Fruit fly (Drosophila melanogaster) whole organism, embryonic: ENCODE results near the gene CG5050.
A peak's percentile ranks its signal among the peaks of the same experiment; 100 is the strongest.

ENCODE experiments used
- Ada2b ChIP-seq: fragments of 200-800 bp; sonication (Bioruptor generic); IDR thresholded peaks from 2 replicates; pipeline ENCODE4 v1.3.6; 2022; ENCODE audit warnings: missing biosample characterization, missing genetic modification characterization
- Atf3 ChIP-seq: fragments of 200-800 bp; sonication (Bioruptor generic); optimal IDR thresholded peaks from 3 replicates; lab custom pipeline; 2016; ENCODE audit warnings: missing biosample characterization, missing genetic modification characterization
- B-H2 ChIP-seq: fragments of 200-800 bp; sonication (Bioruptor generic); optimal IDR thresholded peaks from 2 replicates; lab custom pipeline; 2018; ENCODE audit warnings: missing biosample characterization, mild to moderate bottlenecking, missing genetic modification characterization
- Bteb2 ChIP-seq: fragments of 200-800 bp; sonication (Bioruptor generic); optimal IDR thresholded peaks from 2 replicates; lab custom pipeline; 2016; ENCODE audit warnings: missing biosample characterization, missing genetic modification characterization
- CG11456 ChIP-seq: fragments of 200-800 bp; sonication (Bioruptor generic); IDR thresholded peaks from 3 replicates; pipeline ENCODE4 v1.3.6; 2022; ENCODE audit warnings: missing biosample characterization, missing genetic modification characterization
- CG11695 ChIP-seq: fragments of 200-800 bp; sonication (Bioruptor generic); IDR thresholded peaks from 3 replicates; pipeline ENCODE4 v1.3.6; 2022; ENCODE audit warnings: missing biosample characterization, missing genetic modification characterization
- CG15011 ChIP-seq: fragments of 200-800 bp; sonication (Bioruptor generic); optimal IDR thresholded peaks from 3 replicates; lab custom pipeline; 2018; ENCODE audit warnings: missing biosample characterization, mild to moderate bottlenecking, missing genetic modification characterization
- CG17186 ChIP-seq: fragments of 200-800 bp; sonication (Bioruptor generic); optimal IDR thresholded peaks from 3 replicates; lab custom pipeline; 2017; ENCODE audit warnings: missing biosample characterization, missing genetic modification reagents, missing genetic modification characterization
- CG17568 ChIP-seq: fragments of 200-800 bp; sonication (Bioruptor generic); optimal IDR thresholded peaks from 2 replicates; lab custom pipeline; 2018; ENCODE audit warnings: missing biosample characterization, mild to moderate bottlenecking, missing genetic modification characterization, moderate library complexity
- CG17802 ChIP-seq: fragments of 200-800 bp; sonication (Bioruptor generic); optimal IDR thresholded peaks from 2 replicates; lab custom pipeline; 2018; ENCODE audit warnings: missing biosample characterization, mild to moderate bottlenecking, missing genetic modification characterization, moderate library complexity
- CG2875 ChIP-seq: fragments of 200-800 bp; sonication (Bioruptor generic); optimal IDR thresholded peaks from 2 replicates; lab custom pipeline; 2017; ENCODE audit warnings: missing biosample characterization, mild to moderate bottlenecking, missing genetic modification characterization, missing genetic modification reagents
- CG32532 ChIP-seq: fragments of 200-800 bp; sonication (Bioruptor generic); IDR thresholded peaks from 2 replicates; pipeline ENCODE4 v1.3.6; 2022; ENCODE audit warnings: missing biosample characterization, missing genetic modification characterization
- CG6175 ChIP-seq: fragments of 200-800 bp; sonication (Bioruptor generic); IDR thresholded peaks from 3 replicates; pipeline ENCODE4 v1.3.6; 2022; ENCODE audit warnings: missing biosample characterization, missing genetic modification characterization
- CG6854 ChIP-seq: fragments of 200-800 bp; sonication (Bioruptor generic); optimal IDR thresholded peaks from 3 replicates; lab custom pipeline; 2017; ENCODE audit warnings: missing biosample characterization, mild to moderate bottlenecking, missing genetic modification characterization
- CG7271 ChIP-seq: fragments of 200-800 bp; sonication (Bioruptor generic); optimal IDR thresholded peaks from 2 replicates; lab custom pipeline; 2018; ENCODE audit warnings: missing biosample characterization, mild to moderate bottlenecking, missing genetic modification characterization, moderate library complexity
- CG8765 ChIP-seq: fragments of 200-800 bp; sonication (Bioruptor generic); IDR thresholded peaks from 2 replicates; pipeline ENCODE4 v1.3.6; 2022; ENCODE audit warnings: missing biosample characterization, missing genetic modification characterization
- Drgx ChIP-seq: fragments of 200-800 bp; sonication (Bioruptor generic); IDR thresholded peaks from 2 replicates; pipeline ENCODE4 v1.3.6; 2022; ENCODE audit warnings: missing biosample characterization, missing genetic modification characterization
- E2f2 ChIP-seq: fragments of 200-800 bp; sonication (Bioruptor generic); IDR thresholded peaks from 2 replicates; pipeline ENCODE4 v1.3.6; 2022; ENCODE audit warnings: missing biosample characterization, missing genetic modification characterization
- Ets65A ChIP-seq: fragments of 200-800 bp; sonication (Bioruptor generic); peaks from one replicate; lab custom pipeline; 2016; ENCODE audit warnings: missing biosample characterization, missing genetic modification characterization
- Fer3 ChIP-seq: fragments of 200-800 bp; sonication (Bioruptor generic); optimal IDR thresholded peaks from 2 replicates; lab custom pipeline; 2018; ENCODE audit warnings: missing biosample characterization, mild to moderate bottlenecking, missing genetic modification characterization, moderate library complexity
- GATAe ChIP-seq: fragments of 200-800 bp; sonication (Bioruptor generic); conservative IDR thresholded peaks from 2 replicates; pipeline ENCODE4 v1.3.6; 2022; ENCODE audit warnings: missing biosample characterization, missing genetic modification characterization
- HLH54F ChIP-seq: fragments of 200-800 bp; sonication (Bioruptor generic); optimal IDR thresholded peaks from 3 replicates; lab custom pipeline; 2016; ENCODE audit warnings: missing biosample characterization, missing genetic modification characterization
- HmgD ChIP-seq: fragments of 200-800 bp; sonication (Bioruptor generic); optimal IDR thresholded peaks from 3 replicates; lab custom pipeline; 2016; ENCODE audit warnings: missing biosample characterization, missing genetic modification characterization
- HmgZ ChIP-seq: fragments of 200-800 bp; sonication (Bioruptor generic); optimal IDR thresholded peaks from 2 replicates; lab custom pipeline; 2018; ENCODE audit warnings: missing biosample characterization, mild to moderate bottlenecking, missing genetic modification characterization
- Hr39 ChIP-seq: fragments of >200 bp; optimal IDR thresholded peaks from 2 replicates; lab custom pipeline; 2017
- Hr51 ChIP-seq, 2 experiments: fragments of 200-800 bp; sonication (Bioruptor generic); optimal IDR thresholded peaks; 2 replicates in 1 of 2; 3 replicates in 1 of 2; lab custom pipeline; 2016 to 2018; ENCODE audit warnings: missing biosample characterization in 2 of 2, missing genetic modification characterization in 2 of 2, mild to moderate bottlenecking in 1 of 2, moderate library complexity in 1 of 2
- Hsf ChIP-seq: fragments of 200-800 bp; sonication (Bioruptor generic); optimal IDR thresholded peaks from 3 replicates; lab custom pipeline; 2016; ENCODE audit warnings: missing biosample characterization, missing genetic modification characterization
- MBD-R2 ChIP-seq: fragments of 200-800 bp; sonication (Bioruptor generic); IDR thresholded peaks from 2 replicates; pipeline ENCODE4 v1.3.6; 2022; ENCODE audit warnings: missing biosample characterization, missing genetic modification characterization
- Mes4 ChIP-seq: fragments of 200-800 bp; sonication (Bioruptor generic); optimal IDR thresholded peaks from 2 replicates; lab custom pipeline; 2016; ENCODE audit warnings: missing biosample characterization, missing genetic modification characterization
- Oaz ChIP-seq: fragments of 200-800 bp; sonication (Bioruptor generic); IDR thresholded peaks from 2 replicates; pipeline ENCODE4 v1.3.6; 2022; ENCODE audit warnings: missing biosample characterization, missing genetic modification characterization
- Ptx1 ChIP-seq: fragments of 200-800 bp; sonication (Bioruptor generic); IDR thresholded peaks from 2 replicates; pipeline ENCODE4 v1.3.6; 2022; ENCODE audit warnings: missing biosample characterization, missing genetic modification characterization
- Six4 ChIP-seq: fragments of 200-800 bp; sonication (Bioruptor generic); optimal IDR thresholded peaks from 2 replicates; lab custom pipeline; 2016; ENCODE audit warnings: missing biosample characterization, missing genetic modification characterization
- Sox102F ChIP-seq: fragments of 200-800 bp; sonication (Bioruptor generic); optimal IDR thresholded peaks from 2 replicates; lab custom pipeline; 2018; ENCODE audit warnings: missing biosample characterization, mild to moderate bottlenecking, missing genetic modification characterization, moderate library complexity
- bsh ChIP-seq, 2 experiments: fragments of 200-800 bp; sonication (Bioruptor generic); optimal IDR thresholded peaks; 2 replicates each; lab custom pipeline; 2017 to 2018; ENCODE audit warnings: mild to moderate bottlenecking in 2 of 2, missing biosample characterization in 2 of 2, missing genetic modification characterization in 2 of 2, moderate library complexity in 1 of 2
- cas ChIP-seq: fragments of 200-800 bp; sonication (Bioruptor generic); IDR thresholded peaks from 2 replicates; pipeline ENCODE4 v1.3.6; 2022; ENCODE audit warnings: missing biosample characterization, missing genetic modification characterization
- crc ChIP-seq: fragments of 200-800 bp; sonication (Bioruptor generic); optimal IDR thresholded peaks from 2 replicates; lab custom pipeline; 2016; ENCODE audit warnings: missing biosample characterization, missing genetic modification characterization
- dmrt11E ChIP-seq: fragments of 200-800 bp; sonication (Bioruptor generic); optimal IDR thresholded peaks from 3 replicates; lab custom pipeline; 2018; ENCODE audit warnings: missing biosample characterization, mild to moderate bottlenecking, missing genetic modification characterization, moderate library complexity
- gcm2 ChIP-seq: fragments of 200-800 bp; sonication (Bioruptor generic); optimal IDR thresholded peaks from 2 replicates; lab custom pipeline; 2016; ENCODE audit warnings: missing biosample characterization, missing genetic modification characterization
- gem ChIP-seq: fragments of 200-800 bp; sonication (Bioruptor generic); optimal IDR thresholded peaks from 2 replicates; lab custom pipeline; 2019; ENCODE audit warnings: missing biosample characterization, mild to moderate bottlenecking, missing genetic modification characterization, moderate library complexity
- hb ChIP-seq: fragments of 200-800 bp; sonication (Bioruptor generic); IDR thresholded peaks from 3 replicates; pipeline ENCODE4 v1.3.6; 2022; ENCODE audit warnings: missing biosample characterization, missing genetic modification characterization; ENCODE audit not compliant: partially characterized antibody
- hbn ChIP-seq: fragments of 200-800 bp; sonication (Bioruptor generic); IDR thresholded peaks from 2 replicates; pipeline ENCODE4 v1.3.6; 2022; ENCODE audit warnings: missing biosample characterization, missing genetic modification characterization; ENCODE audit not compliant: partially characterized antibody
- lab ChIP-seq: fragments of 200-800 bp; sonication (Bioruptor generic); optimal IDR thresholded peaks from 3 replicates; lab custom pipeline; 2017; ENCODE audit warnings: missing biosample characterization, missing genetic modification characterization, mild to moderate bottlenecking, moderate library complexity, missing genetic modification reagents
- prd ChIP-seq, 3 experiments: fragments of >200 bp in 2 of 3; fragments of 200-800 bp in 1 of 3; sonication (Bioruptor generic) in 1 of 3; optimal IDR thresholded peaks in 2 of 3; IDR thresholded peaks in 1 of 3; 2 replicates in 2 of 3; 3 replicates in 1 of 3; pipeline versions ENCODE4 v1.3.6 to Lab custom; 2017 to 2022; ENCODE audit warnings: missing biosample characterization in 1 of 3, missing genetic modification characterization in 1 of 3
- pzg ChIP-seq: fragments of 200-800 bp; sonication (Bioruptor generic); optimal IDR thresholded peaks from 3 replicates; lab custom pipeline; 2018; ENCODE audit warnings: missing biosample characterization, mild to moderate bottlenecking, missing genetic modification characterization, moderate library complexity
- row ChIP-seq: fragments of 200-800 bp; sonication (Bioruptor generic); IDR thresholded peaks from 3 replicates; pipeline ENCODE4 v1.3.6; 2022; ENCODE audit warnings: missing biosample characterization, missing genetic modification characterization
- sr ChIP-seq: fragments of 200-800 bp; sonication (Bioruptor generic); IDR thresholded peaks from 3 replicates; pipeline ENCODE4 v1.3.6; 2022; ENCODE audit warnings: missing biosample characterization, missing genetic modification characterization
- stc ChIP-seq: fragments of 200-800 bp; sonication (Bioruptor generic); IDR thresholded peaks from 2 replicates; pipeline ENCODE4 v1.3.6; 2022; ENCODE audit warnings: missing biosample characterization, missing genetic modification characterization
- tgo ChIP-seq: fragments of 200-800 bp; sonication (Bioruptor generic); IDR thresholded peaks from 3 replicates; pipeline ENCODE4 v1.3.6; 2022; ENCODE audit warnings: missing biosample characterization, missing genetic modification characterization
- ttk ChIP-seq: fragments of 200-800 bp; sonication (Bioruptor generic); IDR thresholded peaks from 2 replicates; pipeline ENCODE4 v2.1.2; 2022; ENCODE audit warnings: missing biosample characterization, missing genetic modification characterization
- unpg ChIP-seq: fragments of 200-800 bp; sonication (Bioruptor generic); optimal IDR thresholded peaks from 3 replicates; lab custom pipeline; 2018; ENCODE audit warnings: missing biosample characterization, mild to moderate bottlenecking, missing genetic modification characterization, moderate library complexity

The CG5050 gene

DNA sequence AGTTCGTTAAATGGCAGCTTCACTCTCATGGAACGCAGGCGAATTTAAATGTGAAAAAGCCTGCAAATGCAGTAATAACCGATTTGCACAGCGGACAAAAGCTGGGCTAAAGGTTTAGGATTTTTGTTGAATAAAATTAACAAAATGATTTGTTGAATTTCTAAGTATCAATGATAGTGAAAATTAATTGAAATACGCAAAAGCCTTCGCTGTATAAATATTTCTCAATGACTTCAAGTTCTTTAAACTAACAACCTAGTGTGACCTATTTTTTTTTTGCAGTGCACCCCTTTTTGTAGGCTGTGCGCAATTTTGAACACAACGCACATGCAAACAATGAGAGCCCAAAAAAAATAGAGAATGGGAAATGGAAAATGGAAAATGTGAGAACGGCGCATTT lies 14.2 kb downstream of the CG5050 start:
- peak; percentile 30 for TF ChIP-seq lab
- peak; percentile 11; the same call in 1 of the 2 replicates for TF ChIP-seq Drgx (GFP tag; lab: Robert Waterston, UW)
- TF ChIP-seq Ptx1 (GFP tag; lab: Robert Waterston, UW): 0 out of 2 replicates have a peak, but pooled peaks have one; percentile 9
- TF ChIP-seq Ets65A: peak; percentile 74
- TF ChIP-seq B-H2 (GFP tag; lab: Kevin White, UChicago): no peak
- peak; percentile 39 for TF ChIP-seq Sox102F
- TF ChIP-seq CG17186 (GFP tag; lab: Kevin White, UChicago): no peak
- no peak for TF ChIP-seq Atf3 (GFP tag; lab: Kevin White, UChicago)
- no peak for TF ChIP-seq prd (optimal IDR thresholded peaks at IDR 0.05; lab: Kevin White, UChicago)
- TF ChIP-seq prd (GFP tag; IDR thresholded peaks at IDR 0.05; lab: Robert Waterston, UW): peak; percentile 24; the same call in 1 of the 3 replicates
- TF ChIP-seq Oaz (GFP tag; lab: Robert Waterston, UW): no peak
- no peak for TF ChIP-seq stc (GFP tag; lab: Robert Waterston, UW)
- no peak for TF ChIP-seq hbn (GFP tag; lab: Robert Waterston, UW)
- peak; percentile 19; the same call in 1 of the 2 replicates for TF ChIP-seq Ada2b (GFP tag; lab: Robert Waterston, UW)
- TF ChIP-seq gem (tag; lab: Kevin White, UChicago): peak; percentile 30
- peak in 1 of 2 experiments; percentile 30 for TF ChIP-seq bsh (GFP tag; optimal IDR thresholded peaks at IDR 0.05; lab: Kevin White, UChicago)
- TF ChIP-seq row (GFP tag; lab: Robert Waterston, UW): peak; percentile 14; the same call in 1 of the 3 replicates
- TF ChIP-seq CG2875 (GFP tag; lab: Kevin White, UChicago): no peak
- TF ChIP-seq Hr51 (GFP tag; optimal IDR thresholded peaks at IDR 0.05; lab: Kevin White, UChicago): peak in 1 of 2 experiments; percentile 26
- peak; percentile 2 for TF ChIP-seq unpg (GFP tag; lab: Kevin White, UChicago)

DNA sequence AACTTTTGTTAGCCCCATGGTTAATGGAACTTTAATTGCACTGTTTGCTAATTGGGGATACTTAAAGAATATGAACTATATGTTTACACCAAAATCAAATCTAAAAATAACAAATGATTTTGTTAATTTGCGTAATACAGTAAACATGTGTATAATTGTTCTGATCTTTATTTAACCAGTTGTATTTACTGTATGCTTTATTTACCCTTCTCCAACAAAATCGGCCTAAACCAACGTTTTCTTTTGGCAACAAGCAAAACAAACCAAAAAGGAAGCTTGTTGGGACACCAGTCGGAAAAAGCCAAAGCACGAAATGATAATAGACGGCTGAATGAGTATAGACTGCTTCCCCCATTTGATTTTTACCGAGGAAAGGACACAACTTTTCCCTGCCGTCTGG lies 17.9 kb downstream of the CG5050 start:
- TF ChIP-seq hb (GFP tag; lab: Robert Waterston, UW) (no peak), CG11456 (GFP tag; lab: Robert Waterston, UW) (peak; percentile 73; the same call in 1 of the 3 replicates), HmgZ (tag; lab: Kevin White, UChicago) (peak; percentile 62), CG6175 (GFP tag; lab: Robert Waterston, UW) (no peak), HLH54F (peak; percentile 2), Six4 (GFP tag; lab: Kevin White, UChicago) (no peak), gcm2 (GFP tag; lab: Kevin White, UChicago) (no peak), CG32532 (no peak; the same call in 1 of the 2 replicates), CG6854 (GFP tag; lab: Kevin White, UChicago) (peak; percentile 80), CG8765 (GFP tag; lab: Robert Waterston, UW) (no peak), pzg (GFP tag; lab: Kevin White, UChicago) (peak; percentile 2), CG17802 (tag; lab: Kevin White, UChicago) (no peak), crc (GFP tag; lab: Kevin White, UChicago) (peak; percentile 60), Fer3 (tag; lab: Kevin White, UChicago) (peak; percentile 88), Hr39 (lab: Kevin White, UChicago) (no peak), ttk (GFP tag; lab: Robert Waterston, UW) (no peak), MBD-R2 (GFP tag; lab: Robert Waterston, UW) (no peak), CG7271 (tag; lab: Kevin White, UChicago) (no peak), Bteb2 (GFP tag; lab: Kevin White, UChicago) (peak; percentile 75), HmgD (no peak), GATAe (no peak), Hsf (peak; percentile 17), CG11695 (0 out of 3 replicates have a peak, but pooled peaks have one; percentile 44), E2f2 (GFP tag; lab: Robert Waterston, UW) (no peak), CG17568 (GFP tag; lab: Kevin White, UChicago) (peak; percentile 70), CG15011 (peak; percentile 78), Mes4 (GFP tag; lab: Kevin White, UChicago) (no peak), dmrt11E (tag; lab: Kevin White, UChicago) (no peak), cas (GFP tag; lab: Robert Waterston, UW) (no peak), tgo (no peak), sr (GFP tag; lab: Robert Waterston, UW) (no peak)
